Worm (Caenorhabditis elegans): ENCODE data around the gene ZK688.5.

Gene ZK688.5

DNA sequence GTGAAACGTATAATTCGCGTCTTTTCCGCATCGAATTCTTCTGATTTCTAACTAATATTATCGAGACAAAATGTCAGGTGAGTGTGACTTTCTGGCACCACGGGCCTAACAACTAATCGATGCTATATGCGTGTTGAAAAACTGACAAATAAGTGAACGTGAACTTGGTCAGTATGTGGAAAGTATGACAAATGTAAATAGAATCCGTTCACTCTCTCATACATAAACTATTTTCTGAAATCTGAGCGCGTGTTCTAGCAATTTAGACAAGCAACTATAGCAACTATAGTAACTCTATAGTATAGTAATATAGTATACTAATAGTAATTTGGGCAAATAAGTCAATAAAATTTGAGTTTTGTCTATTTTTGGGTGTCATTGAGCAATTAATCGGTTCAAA lies 910 bp upstream of the ZK688.5 start:
- TF ChIP-seq F39B2.1 (GFP tag; IDR thresholded peaks at IDR 0.05) (no peak), let-526 (GFP tag; IDR thresholded peaks at IDR 0.05) (no peak), efl-1 (GFP tag; optimal IDR thresholded peaks at IDR 0.05) (no peak), madf-6 (GFP tag; IDR thresholded peaks at IDR 0.05) (no peak), rpc-1 (optimal IDR thresholded peaks at IDR 0.05) (no peak), rpc-1 (tag; optimal IDR thresholded peaks at IDR 0.05) (no peak), ztf-26 (tag; optimal IDR thresholded peaks at IDR 0.05) (no peak), hsf-1 (GFP tag; IDR thresholded peaks at IDR 0.05) (no peak), K11D2.4 (GFP tag; IDR thresholded peaks at IDR 0.05) (no peak), egl-18 (GFP tag; IDR thresholded peaks at IDR 0.05) (no peak), attf-5 (GFP tag; optimal IDR thresholded peaks at IDR 0.05) (no peak), Y79H2A.3 (GFP tag; conservative IDR thresholded peaks at IDR 0.05) (no peak), ztf-22 (GFP tag; optimal IDR thresholded peaks at IDR 0.05) (no peak), F23B12.7 (tag; optimal IDR thresholded peaks at IDR 0.05; ENCODE audit: insufficient read depth) (no peak), F10E7.11 (tag; optimal IDR thresholded peaks at IDR 0.05) (no peak)

DNA sequence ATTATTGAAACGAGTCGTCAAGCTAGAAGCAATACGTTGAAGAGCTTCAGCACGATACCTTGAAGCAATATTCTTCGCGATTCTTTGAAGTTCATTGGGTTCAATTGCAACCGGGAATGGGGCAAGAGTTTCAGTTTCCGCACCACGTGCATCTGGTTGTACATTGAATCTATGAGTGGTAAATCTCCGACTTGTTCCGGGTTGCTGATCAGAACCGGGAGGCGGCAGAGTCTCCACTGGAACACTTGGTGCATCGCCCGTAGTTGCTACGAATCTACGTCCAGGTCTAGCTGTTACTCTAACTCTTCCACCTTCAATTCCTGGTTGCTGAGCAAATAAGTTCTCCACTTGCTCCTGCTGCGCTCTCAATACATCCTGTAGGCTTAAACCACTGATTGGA lies 2.4 kb downstream of the ZK688.5 start:
- TF ChIP-seq T26A5.8 (tag; optimal IDR thresholded peaks at IDR 0.05), result no peak
- TF ChIP-seq pbrm-1 (GFP tag; IDR thresholded peaks at IDR 0.05), result no peak
- TF ChIP-seq Y79H2A.3 (GFP tag; conservative IDR thresholded peaks at IDR 0.05), result no peak
- no peak for TF ChIP-seq hlh-26 (GFP tag; conservative IDR thresholded peaks at IDR 0.05)
- no peak for TF ChIP-seq F37B4.10 (GFP tag; IDR thresholded peaks at IDR 0.05)

DNA sequence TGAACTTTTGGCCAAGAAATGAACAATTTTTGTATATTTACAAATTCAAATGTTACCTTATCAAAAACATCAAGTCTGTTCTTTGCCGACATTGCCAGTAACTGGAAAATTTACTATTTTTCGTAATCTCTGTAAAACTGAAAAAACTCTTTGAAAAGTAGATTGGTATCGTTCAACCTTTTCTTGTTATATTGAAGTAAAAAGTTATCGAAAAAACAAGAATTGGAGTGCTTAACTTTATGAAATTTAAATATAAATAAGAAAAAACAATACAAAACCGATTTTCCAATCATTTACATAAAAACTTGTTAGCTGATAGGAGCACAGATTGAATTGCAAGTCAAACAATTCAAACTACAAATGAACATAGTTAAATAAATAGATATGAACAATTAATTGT lies 6.6 kb downstream of the ZK688.5 start, which contains the start of gene ZK688.11:
ZK688.11 (minus strand) TSS at position 101 of the 400 bp plus-strand sequence.
- no peak for TF ChIP-seq madf-8 (GFP tag; conservative IDR thresholded peaks at IDR 0.05)
- TF ChIP-seq madf-3 (GFP tag; IDR thresholded peaks at IDR 0.05), result no peak
- TF ChIP-seq cebp-2 (GFP tag; IDR thresholded peaks at IDR 0.05), result no peak

DNA sequence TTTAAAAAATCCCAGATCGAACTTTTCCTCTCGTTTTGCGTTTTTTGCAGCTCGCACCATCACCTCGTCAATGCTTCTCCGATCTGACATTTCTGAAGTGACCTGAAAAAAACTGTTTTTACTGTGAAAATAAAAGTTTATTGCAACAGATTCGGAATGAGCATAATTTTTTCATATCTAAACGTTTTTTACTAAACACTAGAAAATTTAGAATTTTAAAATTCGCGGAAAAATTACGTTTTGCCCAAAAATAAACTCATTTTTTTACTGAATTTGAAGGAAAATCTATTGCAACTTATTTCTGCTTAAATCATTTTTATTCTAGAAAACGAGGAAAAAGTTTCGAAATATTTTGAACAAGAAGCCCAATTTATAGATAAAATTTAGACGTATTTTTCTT lies 8.5 kb downstream of the ZK688.5 start, which contains the start of gene ZK688.9:
ZK688.9 (minus strand) TSS at position 101 of the 400 bp plus-strand sequence.
- no peak for TF ChIP-seq somi-1 (GFP tag; optimal IDR thresholded peaks at IDR 0.05)
- TF ChIP-seq K12H6.12 (tag; optimal IDR thresholded peaks at IDR 0.05), result no peak
- TF ChIP-seq B0336.3 (GFP tag; IDR thresholded peaks at IDR 0.05), result no peak
- TF ChIP-seq ztf-18 (tag; optimal IDR thresholded peaks at IDR 0.05), result no peak
- no peak for TF ChIP-seq egl-18 (GFP tag; IDR thresholded peaks at IDR 0.05)
- no peak for TF ChIP-seq lsl-1 (GFP tag; optimal IDR thresholded peaks at IDR 0.05)
- TF ChIP-seq ztf-25 (GFP tag; IDR thresholded peaks at IDR 0.05), result no peak
- no peak for TF ChIP-seq T07F8.4 (tag; optimal IDR thresholded peaks at IDR 0.05)
- no peak for TF ChIP-seq F55B11.4 (tag; optimal IDR thresholded peaks at IDR 0.05; ENCODE audit: borderline replicate concordance, insufficient read depth)
- no peak for TF ChIP-seq snpc-4 (GFP tag; optimal IDR thresholded peaks at IDR 0.05)
- no peak for TF ChIP-seq snpc-4 (tag; optimal IDR thresholded peaks at IDR 0.05)
- TF ChIP-seq hmg-20 (GFP tag; IDR thresholded peaks at IDR 0.05), result no peak
- TF ChIP-seq nhr-179 (tag; optimal IDR thresholded peaks at IDR 0.05), result no peak
- no peak for TF ChIP-seq F52B5.7 (tag; optimal IDR thresholded peaks at IDR 0.05)
- TF ChIP-seq T26A5.8 (tag; optimal IDR thresholded peaks at IDR 0.05), result no peak
- TF ChIP-seq ets-4 (GFP tag; optimal IDR thresholded peaks at IDR 0.05), result no peak
- no peak for TF ChIP-seq ceh-58 (GFP tag; IDR thresholded peaks at IDR 0.05)
- no peak for TF ChIP-seq F22D6.2 (tag; optimal IDR thresholded peaks at IDR 0.05)
- TF ChIP-seq egrh-3 (GFP tag; IDR thresholded peaks at IDR 0.05), result no peak
- TF ChIP-seq fkh-3 (tag; optimal IDR thresholded peaks at IDR 0.05), result no peak
- TF ChIP-seq lir-1 (GFP tag; conservative IDR thresholded peaks at IDR 0.05), result no peak

Measured in whole organism, young adult.